Fruit fly (Drosophila melanogaster): Measurements from ENCODE around the gene Rh7.

The Rh7 gene

DNA sequence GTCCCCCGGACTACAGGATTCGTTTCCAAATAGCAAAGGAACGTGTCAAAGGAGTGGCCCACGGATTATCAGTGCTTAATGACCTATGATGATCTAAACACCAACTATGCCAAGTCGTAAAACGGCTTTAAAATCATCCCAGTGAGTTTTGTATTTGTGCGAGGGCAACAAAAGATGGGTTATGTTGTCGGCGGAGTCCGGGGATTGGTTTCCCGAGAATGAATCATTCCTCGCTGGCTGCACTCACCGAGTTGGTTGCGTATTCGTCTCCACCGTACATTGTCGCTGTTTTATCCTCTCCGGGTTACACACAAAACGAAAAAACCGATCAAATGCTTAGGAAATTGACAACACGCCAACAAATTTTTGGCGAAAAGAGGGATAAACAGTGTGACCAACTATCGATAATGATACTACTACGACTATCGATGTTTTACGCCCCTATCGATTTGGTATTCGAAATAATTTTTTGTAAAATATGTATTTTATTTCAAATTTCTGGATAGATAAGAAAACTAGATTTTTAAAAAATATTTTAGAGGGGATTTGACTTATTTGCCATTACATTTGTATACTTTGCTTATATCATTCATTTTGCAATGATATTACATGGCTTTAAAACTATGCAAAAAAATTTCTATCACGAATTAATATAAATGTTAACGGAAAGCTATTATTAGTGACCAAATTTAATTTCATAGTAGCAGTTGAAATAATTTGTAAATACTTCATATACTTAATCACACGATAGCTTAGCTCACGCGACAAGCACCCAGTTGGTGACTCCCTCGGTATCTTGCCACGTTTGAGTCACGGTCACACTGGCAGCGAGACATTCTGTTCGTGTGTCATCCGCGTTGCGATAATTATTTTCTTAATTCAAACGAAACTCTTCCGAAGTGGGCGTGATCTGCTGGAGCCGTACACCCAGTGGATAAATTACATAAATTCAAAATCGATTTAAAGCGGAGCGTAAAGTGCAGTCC lies 29.3 kb downstream of the Rh7 start, which contains the start of the genes eIF3l and Nrx-IV (continued):
- TF ChIP-seq salm (tag; optimal IDR thresholded peaks at IDR 0.05) (no peak), Hand (GFP tag; optimal IDR thresholded peaks at IDR 0.05) (no peak), chm (GFP tag; IDR thresholded peaks at IDR 0.05) (no peak), CG14050 (GFP tag; IDR thresholded peaks at IDR 0.05) (no peak), CG6654 (GFP tag; optimal IDR thresholded peaks at IDR 0.05) (no peak), CG8765 (GFP tag; IDR thresholded peaks at IDR 0.05) (no peak), CG11398 (GFP tag; optimal IDR thresholded peaks at IDR 0.05) (no peak), ato (GFP tag; IDR thresholded peaks at IDR 0.05; ENCODE audit: partially characterized antibody) (no peak), Chrac-16 (GFP tag; optimal IDR thresholded peaks at IDR 0.05) (no peak), ase (GFP tag; IDR thresholded peaks at IDR 0.05) (no peak), run (tag; optimal IDR thresholded peaks at IDR 0.05) (no peak), CG11560 (tag; IDR thresholded peaks at IDR 0.05) (no peak), CG1647 (GFP tag; optimal IDR thresholded peaks at IDR 0.05) (no peak), nmo (GFP tag; optimal IDR thresholded peaks at IDR 0.05) (peak; percentile 35), trem (tag; optimal IDR thresholded peaks at IDR 0.05) (peak; percentile 41), vfl (GFP tag; optimal IDR thresholded peaks at IDR 0.05) (no peak), seq (GFP tag; IDR thresholded peaks at IDR 0.05) (no peak), Ssrp (tag; optimal IDR thresholded peaks at IDR 0.05) (no peak), NK7.1 (GFP tag; optimal IDR thresholded peaks at IDR 0.05) (no peak), CG9797 (GFP tag; optimal IDR thresholded peaks at IDR 0.05) (peak; percentile 77), CG18764 (GFP tag; optimal IDR thresholded peaks at IDR 0.05) (no peak), YL-1 (GFP tag; optimal IDR thresholded peaks at IDR 0.05) (peak; percentile 57), Dp (GFP tag; optimal IDR thresholded peaks at IDR 0.05) (peak; percentile 5), CG43689 (GFP tag; IDR thresholded peaks at IDR 0.05) (no peak), Deaf1 (tag; optimal IDR thresholded peaks at IDR 0.05) (peak; percentile 61), hbn (GFP tag; IDR thresholded peaks at IDR 0.05; ENCODE audit: partially characterized antibody) (peak; percentile 59; the same call in 1 of the 2 replicates), bsh (GFP tag; optimal IDR thresholded peaks at IDR 0.05) (no peak), Dref (GFP tag; IDR thresholded peaks at IDR 0.05) (peak; percentile 63), CG15073 (GFP tag; optimal IDR thresholded peaks at IDR 0.05) (no peak), CG16815 (GFP tag; optimal IDR thresholded peaks at IDR 0.05) (no peak), CG4854 (GFP tag; optimal IDR thresholded peaks at IDR 0.05) (no peak), ci (GFP tag; IDR thresholded peaks at IDR 0.05) (peak; percentile 28; the same call in 1 of the 3 replicates), phol (tag; optimal IDR thresholded peaks at IDR 0.05) (peak; percentile 30), wdn (GFP tag; IDR thresholded peaks at IDR 0.05) (no peak), Lpt (GFP tag; optimal IDR thresholded peaks at IDR 0.05) (no peak), kay (GFP tag; optimal IDR thresholded peaks at IDR 0.05) (peak; percentile 35), zfh1 (GFP tag; IDR thresholded peaks at IDR 0.05) (0 out of 3 replicates have a peak, but pooled peaks have one; percentile 13), kah (GFP tag; optimal IDR thresholded peaks at IDR 0.05) (peak; percentile 11), Bgb (GFP tag; IDR thresholded peaks at IDR 0.05; ENCODE audit: partially characterized antibody) (peak; percentile 40; the same call in 1 of the 2 replicates), cato (GFP tag; optimal IDR thresholded peaks at IDR 0.05; ENCODE audit: borderline replicate concordance) (no peak), pzg (GFP tag; optimal IDR thresholded peaks at IDR 0.05) (peak; percentile 61), CG17361 (GFP tag; IDR thresholded peaks at IDR 0.05) (no peak; the same call in 2 of the 3 replicates), mld (GFP tag; IDR thresholded peaks at IDR 0.05; ENCODE audit: partially characterized antibody) (no peak), Sry-δ (GFP tag; optimal IDR thresholded peaks at IDR 0.05) (peak; percentile 74), Opbp (GFP tag; IDR thresholded peaks at IDR 0.05; ENCODE audit: partially characterized antibody) (peak; percentile 54), sr (GFP tag; IDR thresholded peaks at IDR 0.05) (no peak), pros (GFP tag; optimal IDR thresholded peaks at IDR 0.05) (no peak), mam (GFP tag; optimal IDR thresholded peaks at IDR 0.05) (no peak)

Measured in whole organism, embryonic.